Fruit fly (Drosophila melanogaster): ENCODE measurements around the gene CG17177.

CG17177 gene

dm6 chr3L:14678097-14678679, 23.3 kb downstream of the CG17177 start, which contains the start of gene CG4914 (continued):
- peak; percentile 81 for TF ChIP-seq CG31627 (GFP tag; optimal IDR thresholded peaks at IDR 0.05)
- peak; percentile 96 for TF ChIP-seq svp (GFP tag)
- TF ChIP-seq esn (GFP tag; optimal IDR thresholded peaks at IDR 0.05) = peak; percentile 94
- TF ChIP-seq CG1621 (tag; optimal IDR thresholded peaks at IDR 0.05) = no peak
- TF ChIP-seq lz (GFP tag; optimal IDR thresholded peaks at IDR 0.05) = peak; percentile 86
- peak; percentile 85 for TF ChIP-seq CG34406 (GFP tag; optimal IDR thresholded peaks at IDR 0.05)
- peak; percentile 87 for TF ChIP-seq Met (GFP tag; optimal IDR thresholded peaks at IDR 0.05)
- peak; percentile 30 for TF ChIP-seq CG7368 (GFP tag; optimal IDR thresholded peaks at IDR 0.05)
- TF ChIP-seq ss (GFP tag; optimal IDR thresholded peaks at IDR 0.05) = peak; percentile 26 to 56

- TF ChIP-seq CG8632 (GFP tag; optimal IDR thresholded peaks at IDR 0.05) (no peak), Eip78C (GFP tag) (peak; percentile 9), svp (GFP tag) (peak; percentile 58), net (GFP tag; optimal IDR thresholded peaks at IDR 0.05) (no peak)
Measured at dm6 chr3L:14673740-14674463, 27.6 kb downstream of the CG17177 start.

- TF ChIP-seq ss (GFP tag; optimal IDR thresholded peaks at IDR 0.05) (peak in 1 of 2 experiments; percentile 57), CG32006 (GFP tag; optimal IDR thresholded peaks at IDR 0.05) (peak; percentile 36), Ets96B (tag; optimal IDR thresholded peaks at IDR 0.05) (no peak), lz (GFP tag; optimal IDR thresholded peaks at IDR 0.05) (peak; percentile 22), CG11762 (GFP tag; optimal IDR thresholded peaks at IDR 0.05; ENCODE audit: insufficient read depth) (no peak), CG15336 (GFP tag; IDR thresholded peaks at IDR 0.05) (peak; percentile 59), Lpt (GFP tag; optimal IDR thresholded peaks at IDR 0.05) (no peak), fd59A (GFP tag; optimal IDR thresholded peaks at IDR 0.05) (no peak), pdm3 (GFP tag; optimal IDR thresholded peaks at IDR 0.05) (peak; percentile 38), Eip78C (GFP tag) (peak; percentile 73), Sox14 (GFP tag; optimal IDR thresholded peaks at IDR 0.05) (peak; percentile 9), vri (GFP tag; optimal IDR thresholded peaks at IDR 0.05) (peak; percentile 45), cyc (GFP tag; optimal IDR thresholded peaks at IDR 0.05) (no peak), esn (GFP tag; optimal IDR thresholded peaks at IDR 0.05) (peak; percentile 54), Sox102F (GFP tag; optimal IDR thresholded peaks at IDR 0.05) (peak; percentile 31), Eip93F (GFP tag; optimal IDR thresholded peaks at IDR 0.05) (no peak), CG6792 (GFP tag; optimal IDR thresholded peaks at IDR 0.05) (peak; percentile 22), CG10669 (GFP tag; optimal IDR thresholded peaks at IDR 0.05) (peak; percentile 19), dac (GFP tag; optimal IDR thresholded peaks at IDR 0.05) (no peak), Met (GFP tag; optimal IDR thresholded peaks at IDR 0.05) (peak; percentile 46), topi (GFP tag; optimal IDR thresholded peaks at IDR 0.05) (peak; percentile 5), salr (GFP tag; optimal IDR thresholded peaks at IDR 0.05) (peak; percentile 8 to 11), CG9139 (GFP tag; optimal IDR thresholded peaks at IDR 0.05) (no peak), svp (GFP tag) (peak; percentile 85), CG8632 (GFP tag; optimal IDR thresholded peaks at IDR 0.05) (peak; percentile 17), fd85E (GFP tag; optimal IDR thresholded peaks at IDR 0.05) (no peak), CG11294 (GFP tag; IDR thresholded peaks at IDR 0.05) (no peak), CG11902 (GFP tag; optimal IDR thresholded peaks at IDR 0.05) (no peak), Eip75B (GFP tag; optimal IDR thresholded peaks at IDR 0.05) (peak; percentile 2), CG3919 (GFP tag; optimal IDR thresholded peaks at IDR 0.05) (peak; percentile 30), CG8319 (GFP tag; optimal IDR thresholded peaks at IDR 0.05) (no peak), CG6163 (GFP tag; IDR thresholded peaks at IDR 0.05) (peak; percentile 79), CG16779 (tag; optimal IDR thresholded peaks at IDR 0.05) (peak; percentile 38), Blimp-1 (GFP tag; optimal IDR thresholded peaks at IDR 0.05) (peak; percentile 69), CG6808 (GFP tag; optimal IDR thresholded peaks at IDR 0.05) (peak; percentile 19), CG4318 (GFP tag; optimal IDR thresholded peaks at IDR 0.05) (no peak), CG6276 (GFP tag; optimal IDR thresholded peaks at IDR 0.05) (no peak), acj6 (GFP tag; optimal IDR thresholded peaks at IDR 0.05) (no peak), eg (GFP tag; IDR thresholded peaks at IDR 0.05) (0 out of 3 replicates have a peak, but pooled peaks have one; percentile 58)
Measured at dm6 chr3L:14672387-14673110, 28.9 kb downstream of the CG17177 start, which contains the start of the genes CG43121 and ome. TSS of gene CG43121 (minus strand) at chr3L:14672437. TSS of gene ome (plus strand) at chr3L:14672839.
